Worm (Caenorhabditis elegans) whole organism, early embryonic: ENCODE data around the gene fbxa-38.

ENCODE experiments used
- F13C5.2 ChIP-seq: sonication (generic microtip); optimal IDR thresholded peaks from 2 replicates; lab custom pipeline; 2017; ENCODE audit warnings: mild to moderate bottlenecking, missing genetic modification characterization, inconsistent platforms, missing compliant biosample characterization
- aly-1 ChIP-seq: sonication (generic microtip); optimal IDR thresholded peaks from 2 replicates; lab custom pipeline; 2016; ENCODE audit warnings: missing genetic modification characterization, missing compliant biosample characterization
- ama-1 ChIP-seq: fragments of 150-350 bp; optimal IDR thresholded peaks from 2 replicates; lab custom pipeline; 2014
- ceh-13 ChIP-seq: fragments of 200-800 bp; sonication (Bioruptor generic); optimal IDR thresholded peaks from 2 replicates; lab custom pipeline; 2018; ENCODE audit warnings: mild to moderate bottlenecking, missing genetic modification characterization, missing compliant biosample characterization
- ceh-36 ChIP-seq: sonication (generic microtip); optimal IDR thresholded peaks from 2 replicates; lab custom pipeline; 2016; ENCODE audit warnings: missing genetic modification characterization, inconsistent platforms, missing compliant biosample characterization
- ets-7 ChIP-seq: sonication (generic microtip); optimal IDR thresholded peaks from 2 replicates; lab custom pipeline; 2016; ENCODE audit warnings: missing genotype, missing genetic modification characterization, missing compliant biosample characterization
- flt-1 ChIP-seq: fragments of 200-800 bp; sonication (Bioruptor generic); IDR thresholded peaks from 2 replicates; pipeline ENCODE4 v1.3.6; 2022; ENCODE audit warnings: missing genetic modification characterization, missing compliant biosample characterization
- hmg-4 ChIP-seq: fragments of 200-800 bp; sonication (Bioruptor generic); optimal IDR thresholded peaks from 2 replicates; lab custom pipeline; 2018; ENCODE audit warnings: mild to moderate bottlenecking, missing genetic modification characterization, missing compliant biosample characterization
- pes-1 ChIP-seq: fragments of 200-800 bp; sonication (Bioruptor generic); IDR thresholded peaks from 2 replicates; pipeline ENCODE4 v1.3.6; 2022; ENCODE audit warnings: missing genetic modification reagents, missing genetic modification characterization, missing compliant biosample characterization
- sea-1 ChIP-seq: fragments of 200-800 bp; sonication (Bioruptor generic); conservative IDR thresholded peaks from 2 replicates; pipeline ENCODE4 v1.3.6; 2022; ENCODE audit warnings: missing genetic modification characterization, missing compliant biosample characterization
- tbx-37 ChIP-seq: fragments of 200-800 bp; sonication (Bioruptor generic); conservative IDR thresholded peaks from 2 replicates; pipeline ENCODE4 v1.3.6; 2022; ENCODE audit warnings: missing genetic modification reagents, missing genetic modification characterization, missing compliant biosample characterization
- tra-4 ChIP-seq: sonication (generic microtip); optimal IDR thresholded peaks from 2 replicates; lab custom pipeline; 2017; ENCODE audit warnings: missing genetic modification characterization, missing compliant biosample characterization

ce11 chrIII:2207864-2208263 is 16.6 kb upstream of the fbxa-38 start, which contains the start of gene C39B5.5:
- TF ChIP-seq tbx-37 = no peak
- TF ChIP-seq flt-1 (GFP tag; lab: Robert Waterston, UW) = no peak
- TF ChIP-seq ama-1 = no peak
- TF ChIP-seq ets-7 (tag; lab: Kevin White, UChicago) = no peak
- no peak for TF ChIP-seq tra-4
- no peak for TF ChIP-seq pes-1 (GFP tag; lab: Robert Waterston, UW)
- no peak for TF ChIP-seq sea-1 (GFP tag; lab: Robert Waterston, UW)
- no peak for TF ChIP-seq ceh-36 (tag; lab: Kevin White, UChicago)
- no peak for TF ChIP-seq aly-1 (tag; lab: Kevin White, UChicago)
- TF ChIP-seq ceh-13 (GFP tag; lab: Kevin White, UChicago) = no peak
- no peak for TF ChIP-seq F13C5.2
- no peak for TF ChIP-seq hmg-4 (GFP tag; lab: Kevin White, UChicago)
